Worm (Caenorhabditis elegans): Measurements from ENCODE around the gene lact-1.

Gene lact-1

DNA sequence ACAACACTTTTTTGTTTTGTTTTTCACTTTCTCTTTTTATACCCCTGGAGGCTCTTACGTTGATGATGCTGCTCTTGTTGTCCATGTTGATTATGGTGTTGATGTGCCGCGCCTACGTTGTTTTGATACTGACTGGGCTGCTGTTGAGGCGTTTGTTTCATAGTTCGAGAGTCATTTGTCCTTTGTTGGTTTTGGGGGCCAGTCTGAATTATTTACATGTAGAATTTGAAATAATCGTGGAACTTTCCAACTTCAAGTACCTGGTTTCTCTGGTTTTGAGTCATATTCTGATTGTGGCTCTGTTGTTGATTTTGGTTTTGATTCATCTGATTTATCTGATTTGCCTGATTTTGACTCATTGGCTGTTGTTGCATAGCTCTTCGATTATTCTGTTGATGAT lies 17.9 kb upstream of the lact-1 start:
- TF ChIP-seq B0310.2 (tag; optimal IDR thresholded peaks at IDR 0.05) (no peak), flt-1 (GFP tag; IDR thresholded peaks at IDR 0.05) (no peak), tbx-37 (GFP tag; conservative IDR thresholded peaks at IDR 0.05) (no peak), ceh-13 (GFP tag; optimal IDR thresholded peaks at IDR 0.05) (no peak), ets-7 (tag; optimal IDR thresholded peaks at IDR 0.05) (no peak), tbx-11 (GFP tag; IDR thresholded peaks at IDR 0.05) (no peak), tra-4 (tag; optimal IDR thresholded peaks at IDR 0.05) (no peak), sea-1 (GFP tag; conservative IDR thresholded peaks at IDR 0.05) (no peak), ceh-36 (tag; optimal IDR thresholded peaks at IDR 0.05) (no peak), hmg-4 (GFP tag; optimal IDR thresholded peaks at IDR 0.05) (no peak)

DNA sequence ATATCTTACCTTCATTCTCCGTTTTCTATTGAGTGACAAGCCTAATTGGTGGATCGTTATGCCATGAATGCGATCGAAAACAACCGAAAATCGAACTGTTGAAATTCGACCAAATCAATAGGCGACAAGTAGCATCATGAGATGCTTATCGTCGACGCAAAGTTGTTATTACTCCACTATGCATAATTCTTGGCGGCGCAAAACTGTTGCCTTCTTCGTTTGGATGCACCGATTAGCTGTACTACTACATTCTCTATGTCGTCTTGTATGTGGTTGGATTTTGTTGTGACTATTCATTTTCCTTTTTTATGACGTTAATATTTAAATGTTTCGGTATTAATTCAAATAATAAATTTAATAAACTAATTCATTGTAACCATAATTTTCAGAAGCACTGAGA lies 11.8 kb upstream of the lact-1 start, which contains the start of gene F46H5.11:
Gene F46H5.11 (minus strand): TSS at position 101 of the 400 bp plus-strand sequence.
- no peak for TF ChIP-seq ama-1 (optimal IDR thresholded peaks at IDR 0.05)

DNA sequence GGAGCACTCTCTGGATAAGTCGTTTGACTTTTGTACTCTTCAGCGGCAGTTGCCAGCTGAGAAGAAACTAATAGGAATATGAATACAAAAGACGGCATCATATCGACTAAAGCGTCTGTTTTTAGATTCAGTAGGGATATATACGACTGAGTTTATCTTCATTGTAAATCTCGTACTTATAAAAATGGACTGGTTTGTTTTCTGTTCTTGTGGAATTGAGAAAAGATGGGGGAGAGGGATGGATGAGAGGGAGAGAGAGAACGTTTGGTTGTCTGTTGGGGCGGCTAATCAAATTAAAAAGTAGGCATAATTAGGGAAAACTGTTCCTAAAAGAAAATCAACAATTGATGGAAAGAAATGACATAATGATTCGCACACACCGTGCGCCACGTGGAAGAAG lies 9.2 kb upstream of the lact-1 start, which contains the start of gene grd-7:
Gene grd-7 (minus strand): TSS at position 101 of the 400 bp plus-strand sequence.
- TF ChIP-seq ama-1 (optimal IDR thresholded peaks at IDR 0.05) = no peak
- no peak for TF ChIP-seq F13C5.2 (tag; optimal IDR thresholded peaks at IDR 0.05)
- TF ChIP-seq ceh-13 (GFP tag; optimal IDR thresholded peaks at IDR 0.05) = no peak
- TF ChIP-seq hmbx-1 (tag; optimal IDR thresholded peaks at IDR 0.05) = no peak
- no peak for TF ChIP-seq tbx-37 (GFP tag; conservative IDR thresholded peaks at IDR 0.05)
- TF ChIP-seq hmg-4 (GFP tag; optimal IDR thresholded peaks at IDR 0.05) = no peak
- TF ChIP-seq pes-1 (GFP tag; IDR thresholded peaks at IDR 0.05) = no peak
- TF ChIP-seq aly-1 (tag; optimal IDR thresholded peaks at IDR 0.05) = no peak
- TF ChIP-seq tbx-11 (GFP tag; IDR thresholded peaks at IDR 0.05) = no peak
- TF ChIP-seq sea-1 (GFP tag; conservative IDR thresholded peaks at IDR 0.05) = no peak

DNA sequence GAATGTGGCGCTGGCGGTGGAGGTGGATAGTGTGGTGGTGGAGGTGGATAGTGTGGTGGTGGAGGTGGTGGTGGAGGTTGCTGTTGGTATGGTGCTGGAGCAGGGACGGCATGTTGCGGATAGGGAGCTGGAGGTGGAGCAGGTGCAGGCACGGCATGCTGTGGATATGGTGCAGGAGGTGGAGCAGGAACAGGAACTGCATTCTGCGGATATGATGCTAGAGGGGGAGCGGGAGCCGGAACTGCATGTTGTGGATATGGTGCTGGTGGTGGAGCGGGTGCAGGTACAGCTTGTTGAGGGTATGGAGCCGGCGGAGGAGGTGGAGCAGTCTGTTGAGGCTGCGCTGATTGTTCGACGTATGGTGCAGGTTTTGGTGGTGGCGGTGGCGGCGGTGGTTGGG lies 8.8 kb upstream of the lact-1 start:
- TF ChIP-seq scrt-1 (GFP tag; IDR thresholded peaks at IDR 0.05) (0 out of 2 replicates have a peak, but pooled peaks have one; percentile 30), pes-1 (GFP tag; IDR thresholded peaks at IDR 0.05) (no peak), tbx-37 (GFP tag; conservative IDR thresholded peaks at IDR 0.05) (no peak), sea-1 (GFP tag; conservative IDR thresholded peaks at IDR 0.05) (0 out of 2 replicates have a peak, but pooled peaks have one; percentile 31)

DNA sequence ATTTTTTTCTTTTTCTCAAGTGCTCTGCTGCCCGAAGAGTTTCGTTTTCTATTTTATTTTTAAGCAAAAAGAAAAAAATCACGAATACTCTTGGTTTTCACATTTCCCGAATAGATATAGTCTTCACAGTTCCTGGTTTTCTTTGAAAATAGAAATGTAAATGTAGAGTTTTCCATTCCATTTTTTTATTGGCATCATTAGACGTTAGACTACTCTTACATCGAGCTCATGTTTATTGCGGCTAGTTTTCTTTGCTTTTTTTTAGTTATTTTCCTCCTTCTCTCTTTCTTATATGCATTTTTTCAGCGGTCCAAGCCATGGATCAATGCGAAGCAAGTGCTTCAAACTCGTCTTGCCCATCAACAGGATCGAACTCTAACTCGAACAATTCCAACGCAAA lies 5.2 kb upstream of the lact-1 start, which contains the start of gene F46H5.2:
Gene F46H5.2 (plus strand): TSS at position 301 of the 400 bp plus-strand sequence.
- 0 out of 2 replicates have a peak, but pooled peaks have one; percentile 1 for TF ChIP-seq sea-1 (GFP tag; conservative IDR thresholded peaks at IDR 0.05)
- TF ChIP-seq tbx-37 (GFP tag; conservative IDR thresholded peaks at IDR 0.05) = no peak

DNA sequence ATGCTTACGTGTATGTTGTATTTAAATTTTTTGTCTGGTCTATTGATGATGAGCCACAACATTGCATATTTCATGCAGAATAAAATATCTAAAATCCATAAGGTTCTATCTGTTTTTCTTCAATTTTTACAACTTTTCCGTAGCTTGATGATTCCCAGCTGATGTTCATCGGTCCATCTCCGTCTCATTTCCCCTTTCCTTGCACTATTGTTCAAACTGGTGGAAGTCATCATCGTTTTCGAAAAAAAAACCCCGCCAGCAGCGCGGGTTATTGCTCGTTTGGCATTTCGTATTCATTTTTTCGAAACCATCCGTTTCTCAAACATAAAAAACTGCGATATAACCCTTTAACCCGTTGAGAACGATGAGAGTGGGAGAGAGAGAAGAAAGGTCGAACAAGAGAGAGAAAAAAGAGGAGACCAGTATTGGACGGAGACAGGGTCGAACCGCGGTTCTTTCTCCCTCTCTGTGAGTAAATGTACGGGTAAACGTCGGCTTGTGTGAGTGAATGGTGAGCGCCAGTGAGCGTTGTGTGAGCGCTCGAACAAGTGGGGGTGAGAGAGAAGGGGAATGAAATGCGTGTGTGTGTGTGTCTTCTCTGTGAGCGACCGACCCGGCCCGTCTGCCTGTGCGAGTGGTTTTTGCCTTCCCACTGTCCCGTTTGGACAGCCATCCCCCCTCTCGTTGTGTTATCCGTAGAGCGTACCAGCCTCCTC lies 4.6 kb upstream of the lact-1 start:
- peak; percentile 91 for TF ChIP-seq hmg-4 (GFP tag; optimal IDR thresholded peaks at IDR 0.05)
- TF ChIP-seq flt-1 (GFP tag; IDR thresholded peaks at IDR 0.05) = peak; percentile 63; the same call in 1 of the 2 replicates
- TF ChIP-seq ets-7 (tag; optimal IDR thresholded peaks at IDR 0.05) = peak; percentile 32
- TF ChIP-seq scrt-1 (GFP tag; IDR thresholded peaks at IDR 0.05) = no peak
- TF ChIP-seq pes-1 (GFP tag; IDR thresholded peaks at IDR 0.05) = no peak
- TF ChIP-seq F13C5.2 (tag; optimal IDR thresholded peaks at IDR 0.05) = peak; percentile 73
- no peak for TF ChIP-seq ceh-36 (tag; optimal IDR thresholded peaks at IDR 0.05)
- TF ChIP-seq hmbx-1 (tag; optimal IDR thresholded peaks at IDR 0.05) = no peak
- TF ChIP-seq ceh-13 (GFP tag; optimal IDR thresholded peaks at IDR 0.05) = peak; percentile 3
- TF ChIP-seq tbx-11 (GFP tag; IDR thresholded peaks at IDR 0.05) = no peak
- no peak for TF ChIP-seq ama-1 (optimal IDR thresholded peaks at IDR 0.05)
- no peak for TF ChIP-seq hnd-1 (tag; optimal IDR thresholded peaks at IDR 0.05)
- TF ChIP-seq B0310.2 (tag; optimal IDR thresholded peaks at IDR 0.05) = no peak
- peak; percentile 64; the same call in 1 of the 2 replicates for TF ChIP-seq sea-1 (GFP tag; conservative IDR thresholded peaks at IDR 0.05)
- peak; percentile 25 for TF ChIP-seq aly-1 (tag; optimal IDR thresholded peaks at IDR 0.05)
- no peak for TF ChIP-seq tra-4 (tag; optimal IDR thresholded peaks at IDR 0.05)
- TF ChIP-seq tbx-37 (GFP tag; conservative IDR thresholded peaks at IDR 0.05) = 0 out of 2 replicates have a peak, but pooled peaks have one; percentile 34

DNA sequence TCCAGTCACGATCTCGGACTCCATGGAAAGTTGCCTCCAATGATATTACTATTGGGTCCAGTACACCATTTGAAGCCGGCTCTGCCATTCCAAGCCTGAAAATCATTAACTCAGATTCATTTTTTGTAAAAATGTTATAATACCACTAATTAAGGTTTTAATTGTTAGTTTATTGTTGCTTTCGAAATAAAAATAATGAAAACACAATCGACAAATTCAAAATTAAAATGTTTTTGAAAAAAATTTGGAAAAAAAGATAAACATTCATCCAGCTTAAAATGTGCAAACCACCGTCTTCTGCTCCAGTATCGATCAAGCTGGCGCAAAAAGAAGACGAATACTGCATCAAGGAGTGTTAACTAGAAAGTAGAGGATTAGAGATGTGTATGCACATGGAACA lies 3.3 kb downstream of the lact-1 start, which contains the start of gene F46H5.5:
Gene F46H5.5 (minus strand): TSS at position 101 of the 400 bp plus-strand sequence.
- TF ChIP-seq sea-1 (GFP tag; conservative IDR thresholded peaks at IDR 0.05) (no peak), ceh-13 (GFP tag; optimal IDR thresholded peaks at IDR 0.05) (no peak), aly-1 (tag; optimal IDR thresholded peaks at IDR 0.05) (no peak), tbx-11 (GFP tag; IDR thresholded peaks at IDR 0.05) (no peak), ama-1 (optimal IDR thresholded peaks at IDR 0.05) (no peak), hmg-4 (GFP tag; optimal IDR thresholded peaks at IDR 0.05) (no peak), flt-1 (GFP tag; IDR thresholded peaks at IDR 0.05) (no peak), tbx-37 (GFP tag; conservative IDR thresholded peaks at IDR 0.05) (no peak), hnd-1 (tag; optimal IDR thresholded peaks at IDR 0.05) (no peak)

ce11 chrX:7254558-7254957 lies 5.6 kb downstream of the lact-1 start, which contains the start of gene F46H5.4:
Gene F46H5.4, minus strand, starts transcription at chrX:7254610.
- no peak for TF ChIP-seq B0310.2 (tag; optimal IDR thresholded peaks at IDR 0.05)
- no peak for TF ChIP-seq hmg-4 (GFP tag; optimal IDR thresholded peaks at IDR 0.05)
- peak; percentile 53 for TF ChIP-seq F13C5.2 (tag; optimal IDR thresholded peaks at IDR 0.05)
- TF ChIP-seq ceh-36 (tag; optimal IDR thresholded peaks at IDR 0.05) = no peak
- TF ChIP-seq tra-4 (tag; optimal IDR thresholded peaks at IDR 0.05) = no peak
- no peak for TF ChIP-seq sea-1 (GFP tag; conservative IDR thresholded peaks at IDR 0.05)
- no peak for TF ChIP-seq pes-1 (GFP tag; IDR thresholded peaks at IDR 0.05)
- TF ChIP-seq scrt-1 (GFP tag; IDR thresholded peaks at IDR 0.05) = 0 out of 2 replicates have a peak, but pooled peaks have one; percentile 21
- no peak for TF ChIP-seq flt-1 (GFP tag; IDR thresholded peaks at IDR 0.05)
- no peak for TF ChIP-seq hmbx-1 (tag; optimal IDR thresholded peaks at IDR 0.05)

Measured in whole organism, early embryonic.